Fruit fly (Drosophila melanogaster): ENCODE results near the gene Orct2.

Gene Orct2

dm6 chr3R:24296913-24297312 is 24.1 kb downstream of the Orct2 start:
- no peak for TF ChIP-seq CG8478 (optimal IDR thresholded peaks at IDR 0.05)
- no peak for TF ChIP-seq CTCF (optimal IDR thresholded peaks at IDR 0.05)

dm6 chr3R:24297444-24298146 is 24.8 kb downstream of the Orct2 start:
- no peak for TF ChIP-seq CG8478 (optimal IDR thresholded peaks at IDR 0.05)
- no peak for TF ChIP-seq CTCF (optimal IDR thresholded peaks at IDR 0.05)

- no peak for TF ChIP-seq CTCF (optimal IDR thresholded peaks at IDR 0.05)
- no peak for TF ChIP-seq CG8478 (optimal IDR thresholded peaks at IDR 0.05)
Measured at dm6 chr3R:24298534-24298936, 25.7 kb downstream of the Orct2 start.

dm6 chr3R:24299148-24299547 is 26.3 kb downstream of the Orct2 start:
- no peak for TF ChIP-seq CTCF (optimal IDR thresholded peaks at IDR 0.05)
- no peak for TF ChIP-seq CG8478 (optimal IDR thresholded peaks at IDR 0.05)

dm6 chr3R:24301520-24301919 is 28.7 kb downstream of the Orct2 start:
- no peak for TF ChIP-seq CG8478 (optimal IDR thresholded peaks at IDR 0.05)
- TF ChIP-seq CTCF (optimal IDR thresholded peaks at IDR 0.05), result no peak

dm6 chr3R:24303060-24303459 is 30.2 kb downstream of the Orct2 start:
- TF ChIP-seq CG8478 (optimal IDR thresholded peaks at IDR 0.05) (no peak), CTCF (optimal IDR thresholded peaks at IDR 0.05) (no peak)

- TF ChIP-seq CG8478 (optimal IDR thresholded peaks at IDR 0.05) (no peak), CTCF (optimal IDR thresholded peaks at IDR 0.05) (no peak)
Measured at dm6 chr3R:24318217-24319082, 45.6 kb downstream of the Orct2 start, which contains the start of the genes Nab2 and BRWD3. TSS of gene Nab2 (minus strand) at chr3R:24318419. TSS of gene BRWD3 (plus strand) at chr3R:24319000.

- TF ChIP-seq CG8478 (optimal IDR thresholded peaks at IDR 0.05) (no peak), CTCF (optimal IDR thresholded peaks at IDR 0.05) (no peak)
Measured at dm6 chr3R:24319083-24319381, 46.2 kb downstream of the Orct2 start.

dm6 chr3R:24319632-24320341 is 47.0 kb downstream of the Orct2 start:
- TF ChIP-seq CTCF (optimal IDR thresholded peaks at IDR 0.05), result no peak
- TF ChIP-seq CG8478 (optimal IDR thresholded peaks at IDR 0.05), result no peak

- TF ChIP-seq CG8478 (optimal IDR thresholded peaks at IDR 0.05) (no peak), CTCF (optimal IDR thresholded peaks at IDR 0.05) (no peak)
Measured at dm6 chr3R:24320342-24320711, 47.5 kb downstream of the Orct2 start.
